Fruit fly (Drosophila melanogaster) whole organism, embryonic: Measurements from ENCODE around the gene br.

Source experiments
- CG10654 ChIP-seq: fragments of 200-800 bp; sonication (Bioruptor generic); optimal IDR thresholded peaks from 2 replicates; lab custom pipeline; 2016; ENCODE audit warnings: missing biosample characterization, missing genetic modification characterization
- CG12071 ChIP-seq: fragments of 200-800 bp; sonication (Bioruptor generic); optimal IDR thresholded peaks from 3 replicates; lab custom pipeline; 2018; ENCODE audit warnings: missing biosample characterization, mild to moderate bottlenecking, missing genetic modification characterization
- Mes4 ChIP-seq: fragments of 200-800 bp; sonication (Bioruptor generic); optimal IDR thresholded peaks from 2 replicates; lab custom pipeline; 2016; ENCODE audit warnings: missing biosample characterization, missing genetic modification characterization
- YL-1 ChIP-seq: fragments of 200-800 bp; sonication (Bioruptor generic); optimal IDR thresholded peaks from 3 replicates; lab custom pipeline; 2017; ENCODE audit warnings: missing biosample characterization, mild to moderate bottlenecking, missing genetic modification characterization
- kay ChIP-seq: fragments of 200-800 bp; sonication (Bioruptor generic); optimal IDR thresholded peaks from 2 replicates; lab custom pipeline; 2016; ENCODE audit warnings: missing biosample characterization, missing genetic modification characterization

dm6 chrX:1705929-1706328 lies 131.0 kb downstream of the br start:
- TF ChIP-seq kay (GFP tag; lab: Kevin White, UChicago) (no peak), CG10654 (GFP tag; lab: Kevin White, UChicago) (no peak), YL-1 (GFP tag; lab: Kevin White, UChicago) (no peak), CG12071 (GFP tag; lab: Kevin White, UChicago) (no peak), Mes4 (GFP tag; lab: Kevin White, UChicago) (no peak)
